Fruit fly (Drosophila melanogaster): ENCODE measurements around the gene CG10516.

CG10516 gene

dm6 chr3L:15940823-15941222 lies 27.2 kb upstream of the CG10516 start (continued):
- TF ChIP-seq CG1024 (GFP tag; IDR thresholded peaks at IDR 0.05), result 0 out of 2 replicates have a peak, but pooled peaks have one; percentile 31
- no peak for TF ChIP-seq gro (GFP tag; optimal IDR thresholded peaks at IDR 0.05)
- TF ChIP-seq CG11247 (GFP tag; IDR thresholded peaks at IDR 0.05), result no peak
- TF ChIP-seq mld (GFP tag; IDR thresholded peaks at IDR 0.05; ENCODE audit: partially characterized antibody), result no peak
- TF ChIP-seq CG15514 (GFP tag; optimal IDR thresholded peaks at IDR 0.05), result no peak
- no peak for TF ChIP-seq Vsx1 (GFP tag; optimal IDR thresholded peaks at IDR 0.05)
- TF ChIP-seq otp (GFP tag; IDR thresholded peaks at IDR 0.05), result peak; percentile 69; the same call in 1 of the 3 replicates
- no peak for TF ChIP-seq Tbp (GFP tag; optimal IDR thresholded peaks at IDR 0.05)
- TF ChIP-seq Abd-B (GFP tag; optimal IDR thresholded peaks at IDR 0.05), result peak; percentile 56
- peak; percentile 38 for TF ChIP-seq CG12659 (GFP tag; optimal IDR thresholded peaks at IDR 0.05)
- TF ChIP-seq cato (GFP tag; optimal IDR thresholded peaks at IDR 0.05; ENCODE audit: borderline replicate concordance), result peak; percentile 31
- TF ChIP-seq CG2202 (tag; optimal IDR thresholded peaks at IDR 0.05), result no peak
- TF ChIP-seq Sox102F (GFP tag; optimal IDR thresholded peaks at IDR 0.05), result peak; percentile 91
- TF ChIP-seq vnd (GFP tag; IDR thresholded peaks at IDR 0.05; ENCODE audit: partially characterized antibody), result no peak
- no peak for TF ChIP-seq emc (GFP tag; optimal IDR thresholded peaks at IDR 0.05)
- TF ChIP-seq toy (GFP tag; IDR thresholded peaks at IDR 0.05), result no peak
- no peak for TF ChIP-seq psq (GFP tag; optimal IDR thresholded peaks at IDR 0.05)
- peak; percentile 46 for TF ChIP-seq CG4424 (GFP tag; optimal IDR thresholded peaks at IDR 0.05)
- TF ChIP-seq pho (GFP tag; optimal IDR thresholded peaks at IDR 0.05), result no peak
- TF ChIP-seq CG15696 (tag; optimal IDR thresholded peaks at IDR 0.05), result no peak
- peak; percentile 38 for TF ChIP-seq chn (GFP tag; optimal IDR thresholded peaks at IDR 0.05)
- TF ChIP-seq gcm (GFP tag; optimal IDR thresholded peaks at IDR 0.05), result peak; percentile 49
- peak; percentile 78 for TF ChIP-seq oc (tag; optimal IDR thresholded peaks at IDR 0.05)
- peak; percentile 44 for TF ChIP-seq CG4707 (GFP tag; optimal IDR thresholded peaks at IDR 0.05)
- peak; percentile 4 for TF ChIP-seq CG17802 (tag; optimal IDR thresholded peaks at IDR 0.05)
- TF ChIP-seq sima (GFP tag; optimal IDR thresholded peaks at IDR 0.05), result no peak
- TF ChIP-seq Lim3 (GFP tag; IDR thresholded peaks at IDR 0.05), result no peak
- TF ChIP-seq Dll (GFP tag; IDR thresholded peaks at IDR 0.05; ENCODE audit: partially characterized antibody), result no peak
- peak; percentile 25 for TF ChIP-seq CG9609 (GFP tag; optimal IDR thresholded peaks at IDR 0.05)
- TF ChIP-seq CG34376 (GFP tag; optimal IDR thresholded peaks at IDR 0.05), result no peak
- peak; percentile 34 for TF ChIP-seq Asciz (GFP tag; optimal IDR thresholded peaks at IDR 0.05)
- no peak for TF ChIP-seq sc (optimal IDR thresholded peaks at IDR 0.05)
- peak; percentile 65 for TF ChIP-seq sc (GFP tag; optimal IDR thresholded peaks at IDR 0.05)
- no peak for TF ChIP-seq Hmr (GFP tag; optimal IDR thresholded peaks at IDR 0.05)
- no peak for TF ChIP-seq CG12744 (GFP tag; optimal IDR thresholded peaks at IDR 0.05)
- TF ChIP-seq amos (GFP tag; IDR thresholded peaks at IDR 0.05; ENCODE audit: partially characterized antibody), result no peak
- TF ChIP-seq CG9437 (GFP tag; optimal IDR thresholded peaks at IDR 0.05), result peak; percentile 41
- no peak for TF ChIP-seq Sin3A (optimal IDR thresholded peaks at IDR 0.05)
- TF ChIP-seq Bteb2 (GFP tag; optimal IDR thresholded peaks at IDR 0.05), result no peak
- no peak for TF ChIP-seq dan (GFP tag; IDR thresholded peaks at IDR 0.05)
- 0 out of 2 replicates have a peak, but pooled peaks have one; percentile 35 for TF ChIP-seq gsb (GFP tag; IDR thresholded peaks at IDR 0.05)
- peak; percentile 31 for TF ChIP-seq CG12104 (GFP tag; optimal IDR thresholded peaks at IDR 0.05)
- no peak for TF ChIP-seq yki (optimal IDR thresholded peaks at IDR 0.05)
- TF ChIP-seq prd (optimal IDR thresholded peaks at IDR 0.05), result no peak
- TF ChIP-seq prd (GFP tag; IDR thresholded peaks at IDR 0.05), result peak; percentile 77; the same call in 2 of the 3 replicates
- no peak for TF ChIP-seq pan (optimal IDR thresholded peaks at IDR 0.05)
- TF ChIP-seq pan (GFP tag; optimal IDR thresholded peaks at IDR 0.05 in 1 of 2, IDR thresholded peaks at IDR 0.05 in 1 of 2), result peak in 1 of 2 experiments; percentile 79
- no peak for TF ChIP-seq seq (GFP tag; IDR thresholded peaks at IDR 0.05)
- no peak for TF ChIP-seq tna (GFP tag; IDR thresholded peaks at IDR 0.05; ENCODE audit: partially characterized antibody)
- peak; percentile 67 for TF ChIP-seq CG6689 (GFP tag; IDR thresholded peaks at IDR 0.05)
- peak; percentile 57 for TF ChIP-seq CoRest (tag; optimal IDR thresholded peaks at IDR 0.05)
- TF ChIP-seq stwl (tag; optimal IDR thresholded peaks at IDR 0.05), result no peak

All from whole organism, embryonic.